Worm (Caenorhabditis elegans) whole organism, mixed stage, embryonic: Measurements from ENCODE around the gene gly-4.

Experiments
- blmp-1 ChIP-seq: fragments of 150-350 bp; optimal IDR thresholded peaks from 2 replicates; lab custom pipeline; 2014; ENCODE audit warnings: missing biosample characterization, missing genetic modification characterization
- ces-1 ChIP-seq: fragments of 150-350 bp; optimal IDR thresholded peaks from 2 replicates; lab custom pipeline; 2014; ENCODE audit warnings: missing biosample characterization, missing genetic modification reagents, missing genetic modification characterization
- lin-13 ChIP-seq: fragments of 150-350 bp; optimal IDR thresholded peaks from 2 replicates; lab custom pipeline; 2014; ENCODE audit warnings: missing biosample characterization, missing genetic modification characterization
- nhr-76 ChIP-seq: sonication (generic microtip); optimal IDR thresholded peaks from 2 replicates; lab custom pipeline; 2017; ENCODE audit warnings: missing biosample characterization, missing genetic modification characterization
- unc-62 ChIP-seq: fragments of 150-350 bp; optimal IDR thresholded peaks from 2 replicates; lab custom pipeline; 2014; ENCODE audit warnings: missing biosample characterization, missing genetic modification reagents, missing genetic modification characterization

ce11 chrV:19860225-19860624 lies 34.9 kb downstream of the gly-4 start:
- TF ChIP-seq unc-62 (GFP tag; lab: Kevin White, UChicago): no peak
- no peak for TF ChIP-seq blmp-1
- no peak for TF ChIP-seq ces-1
- TF ChIP-seq lin-13 (tag; lab: Kevin White, UChicago): no peak
- no peak for TF ChIP-seq nhr-76 (tag; lab: Kevin White, UChicago)
